Fruit fly (Drosophila melanogaster): ENCODE results near the gene CG31274.
A peak's percentile ranks its signal among the peaks of the same experiment; 100 is the strongest.

The CG31274 gene

DNA sequence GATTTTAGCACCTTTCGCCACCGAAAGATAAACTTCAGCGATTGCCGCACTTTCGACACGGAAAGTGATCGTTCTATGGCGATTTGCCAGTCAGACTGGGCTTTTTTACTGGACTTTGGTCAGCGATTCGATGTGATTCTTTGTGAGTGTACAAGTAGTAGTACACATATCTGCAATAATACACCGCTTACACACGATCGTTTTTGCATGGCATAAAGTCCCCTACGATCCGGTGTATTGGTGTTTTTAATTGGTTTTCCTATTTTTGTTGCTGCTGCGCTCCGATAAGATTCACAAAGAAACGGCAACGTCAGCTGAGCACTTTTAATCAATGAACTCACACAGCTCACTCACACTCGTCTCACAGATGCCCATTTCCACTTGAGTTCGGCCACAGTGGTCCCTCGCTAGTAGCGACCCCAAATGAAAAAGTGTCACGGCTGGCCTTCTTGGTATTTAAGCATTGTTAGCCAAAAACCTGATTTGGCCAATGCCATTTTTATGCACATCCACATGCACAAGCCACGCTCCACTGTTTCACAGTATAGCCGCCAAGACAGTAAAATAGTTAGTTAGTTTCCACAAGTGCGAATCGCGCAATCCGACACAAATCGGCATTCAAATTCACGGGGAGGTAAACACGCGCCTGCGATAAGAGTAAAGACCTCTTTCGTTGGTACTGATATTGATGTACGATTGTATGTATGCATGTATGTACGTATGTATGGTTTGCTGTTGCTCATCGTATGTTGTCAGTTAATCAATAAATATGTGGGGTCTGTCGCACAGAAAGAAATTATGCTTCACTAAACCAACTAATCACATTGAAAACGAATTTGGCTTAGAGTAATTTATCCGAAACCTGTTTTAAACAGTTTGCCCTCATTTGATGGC is 6.4 kb upstream of the CG31274 start (continued):
- TF ChIP-seq CG17912 (GFP tag; optimal IDR thresholded peaks at IDR 0.05) (peak; percentile 85), usp (GFP tag; optimal IDR thresholded peaks at IDR 0.05) (no peak), cg (GFP tag; optimal IDR thresholded peaks at IDR 0.05) (peak; percentile 48), CG12769 (tag; optimal IDR thresholded peaks at IDR 0.05) (peak; percentile 99), Ssrp (tag; optimal IDR thresholded peaks at IDR 0.05) (peak; percentile 77), Xrp1 (GFP tag; IDR thresholded peaks at IDR 0.05) (peak; percentile 90), NFAT (GFP tag; IDR thresholded peaks at IDR 0.05) (peak; percentile 99), CG43689 (GFP tag; IDR thresholded peaks at IDR 0.05) (peak; percentile 91), CG17328 (GFP tag; IDR thresholded peaks at IDR 0.05) (peak; percentile 93), phol (tag; optimal IDR thresholded peaks at IDR 0.05) (peak; percentile 77), CG18476 (GFP tag; optimal IDR thresholded peaks at IDR 0.05) (peak; percentile 82), org-1 (GFP tag; optimal IDR thresholded peaks at IDR 0.05) (peak; percentile 95), kah (GFP tag; optimal IDR thresholded peaks at IDR 0.05) (peak; percentile 36), CG15696 (tag; optimal IDR thresholded peaks at IDR 0.05) (peak; percentile 43), Dfd (GFP tag; optimal IDR thresholded peaks at IDR 0.05) (no peak), stc (GFP tag; IDR thresholded peaks at IDR 0.05) (peak; percentile 93), CG15073 (GFP tag; optimal IDR thresholded peaks at IDR 0.05) (peak; percentile 12), Sox102F (GFP tag; optimal IDR thresholded peaks at IDR 0.05) (peak; percentile 78), CG12219 (GFP tag; optimal IDR thresholded peaks at IDR 0.05) (peak; percentile 91), vfl (GFP tag; optimal IDR thresholded peaks at IDR 0.05) (peak; percentile 92), tgo (GFP tag; IDR thresholded peaks at IDR 0.05) (peak; percentile 93), Atf3 (GFP tag; optimal IDR thresholded peaks at IDR 0.05) (peak; percentile 87), CG4730 (GFP tag; IDR thresholded peaks at IDR 0.05) (peak; percentile 95), gro (GFP tag; optimal IDR thresholded peaks at IDR 0.05) (peak; percentile 96), pita (GFP tag; optimal IDR thresholded peaks at IDR 0.05) (no peak), CG2875 (GFP tag; optimal IDR thresholded peaks at IDR 0.05) (peak; percentile 47), dpn (GFP tag; optimal IDR thresholded peaks at IDR 0.05) (peak; percentile 97), Hmx (GFP tag; optimal IDR thresholded peaks at IDR 0.05) (peak; percentile 77), slp2 (GFP tag; optimal IDR thresholded peaks at IDR 0.05) (peak; percentile 90), Bdp1 (GFP tag; optimal IDR thresholded peaks at IDR 0.05) (peak; percentile 84), pnt (GFP tag; optimal IDR thresholded peaks at IDR 0.05) (peak; percentile 85), bsh (GFP tag; optimal IDR thresholded peaks at IDR 0.05) (peak; percentile 62 to 75), CG32767 (GFP tag; IDR thresholded peaks at IDR 0.05) (peak; percentile 93), CG4404 (GFP tag; IDR thresholded peaks at IDR 0.05) (peak; percentile 95), tin (GFP tag; optimal IDR thresholded peaks at IDR 0.05) (peak; percentile 85), Dek (tag; optimal IDR thresholded peaks at IDR 0.05) (peak; percentile 94), CG2129 (GFP tag; IDR thresholded peaks at IDR 0.05; ENCODE audit: partially characterized antibody) (no peak), Blimp-1 (GFP tag; optimal IDR thresholded peaks at IDR 0.05) (peak; percentile 62), CG9609 (GFP tag; optimal IDR thresholded peaks at IDR 0.05) (peak; percentile 92), ftz-f1 (GFP tag; optimal IDR thresholded peaks at IDR 0.05) (peak; percentile 87), CG8290 (GFP tag; optimal IDR thresholded peaks at IDR 0.05) (peak; percentile 82), CG8290 (tag; optimal IDR thresholded peaks at IDR 0.05) (peak in 1 of 2 experiments; percentile 99), wdn (GFP tag; IDR thresholded peaks at IDR 0.05) (peak; percentile 98), zf30C (GFP tag; optimal IDR thresholded peaks at IDR 0.05) (peak; percentile 68), CG3847 (GFP tag; IDR thresholded peaks at IDR 0.05) (peak; percentile 98), CG11504 (tag; optimal IDR thresholded peaks at IDR 0.05) (peak; percentile 82), CG14965 (GFP tag; optimal IDR thresholded peaks at IDR 0.05; ENCODE audit: borderline replicate concordance) (peak; percentile 54), stwl (tag; optimal IDR thresholded peaks at IDR 0.05) (no peak), tll (GFP tag; optimal IDR thresholded peaks at IDR 0.05) (no peak)
